Fruit fly (Drosophila melanogaster) whole organism, adult: ENCODE measurements around the gene Wnt5.

Source experiments
- CG11617 ChIP-seq: fragments of 200-800 bp; sonication (Bioruptor generic); optimal IDR thresholded peaks from 2 replicates; lab custom pipeline; 2017; ENCODE audit warnings: mild to moderate bottlenecking, missing biosample characterization, missing genetic modification reagents, missing genetic modification characterization
- CG12768 ChIP-seq: fragments of 200-800 bp; sonication (Bioruptor generic); optimal IDR thresholded peaks from 2 replicates; lab custom pipeline; 2017; ENCODE audit warnings: missing biosample characterization, missing genetic modification characterization, mild to moderate bottlenecking, moderate library complexity, missing genetic modification reagents
- CG14711 ChIP-seq: fragments of 200-800 bp; sonication (Bioruptor generic); optimal IDR thresholded peaks from 2 replicates; lab custom pipeline; 2018; ENCODE audit warnings: missing biosample characterization, mild to moderate bottlenecking, missing genetic modification characterization, moderate library complexity
- CG1620 ChIP-seq: fragments of 200-800 bp; sonication (Bioruptor generic); optimal IDR thresholded peaks from 2 replicates; lab custom pipeline; 2016; ENCODE audit warnings: missing biosample characterization, missing genetic modification characterization
- CG33017 ChIP-seq: fragments of 200-800 bp; sonication (Bioruptor generic); optimal IDR thresholded peaks from 2 replicates; lab custom pipeline; 2018; ENCODE audit warnings: missing biosample characterization, mild to moderate bottlenecking, missing genetic modification characterization, moderate library complexity
- CG5204 ChIP-seq: fragments of 200-800 bp; sonication (Bioruptor generic); optimal IDR thresholded peaks from 2 replicates; lab custom pipeline; 2016; ENCODE audit warnings: missing biosample characterization, missing genetic modification characterization
- CG7045 ChIP-seq: fragments of 200-800 bp; sonication (Bioruptor generic); optimal IDR thresholded peaks from 2 replicates; lab custom pipeline; 2017; ENCODE audit warnings: missing biosample characterization, mild to moderate bottlenecking, missing genetic modification characterization
- CG7101 ChIP-seq: fragments of 200-800 bp; sonication (Bioruptor generic); optimal IDR thresholded peaks from 2 replicates; lab custom pipeline; 2018; ENCODE audit warnings: missing biosample characterization, mild to moderate bottlenecking, missing genetic modification characterization, moderate library complexity
- Clk ChIP-seq: fragments of 200-800 bp; sonication (Bioruptor generic); optimal IDR thresholded peaks from 2 replicates; lab custom pipeline; 2017; ENCODE audit warnings: missing biosample characterization, missing genetic modification characterization
- Crg-1 ChIP-seq: fragments of 200-800 bp; sonication (Bioruptor generic); optimal IDR thresholded peaks from 2 replicates; lab custom pipeline; 2016; ENCODE audit warnings: missing biosample characterization, missing genetic modification characterization
- Hr96 ChIP-seq: fragments of 200-800 bp; sonication (Bioruptor generic); optimal IDR thresholded peaks from 2 replicates; lab custom pipeline; 2016; ENCODE audit warnings: missing biosample characterization, missing genetic modification characterization
- Mnt ChIP-seq: fragments of 200-800 bp; sonication (Bioruptor generic); optimal IDR thresholded peaks from 2 replicates; lab custom pipeline; 2016; ENCODE audit warnings: missing biosample characterization, mild to moderate bottlenecking, missing genetic modification characterization
- bab1 ChIP-seq: fragments of 200-800 bp; sonication (Bioruptor generic); optimal IDR thresholded peaks from 3 replicates; lab custom pipeline; 2019; ENCODE audit warnings: missing biosample characterization, mild to moderate bottlenecking, missing genetic modification characterization, moderate library complexity
- cic ChIP-seq: fragments of 200-800 bp; sonication (Bioruptor generic); optimal IDR thresholded peaks from 2 replicates; lab custom pipeline; 2017; ENCODE audit warnings: missing biosample characterization, mild to moderate bottlenecking, missing genetic modification characterization, moderate library complexity
- cnc ChIP-seq, 2 experiments: fragments of >200 bp; optimal IDR thresholded peaks; 2 replicates each; lab custom pipeline; 2017
- kay ChIP-seq: fragments of 200-800 bp; sonication (Bioruptor generic); peaks from one replicate; lab custom pipeline; 2016; ENCODE audit warnings: missing biosample characterization, missing genetic modification characterization, borderline replicate concordance
- ovo ChIP-seq: fragments of 200-800 bp; sonication (Bioruptor generic); optimal IDR thresholded peaks from 2 replicates; lab custom pipeline; 2016; ENCODE audit warnings: missing biosample characterization, missing genetic modification characterization
- pad ChIP-seq: fragments of 200-800 bp; sonication (Bioruptor generic); optimal IDR thresholded peaks from 3 replicates; lab custom pipeline; 2017; ENCODE audit warnings: missing biosample characterization, missing genetic modification characterization, mild to moderate bottlenecking, moderate library complexity, missing genetic modification reagents
- tj ChIP-seq: fragments of 200-800 bp; sonication (Bioruptor generic); optimal IDR thresholded peaks from 3 replicates; lab custom pipeline; 2017; ENCODE audit warnings: missing biosample characterization, mild to moderate bottlenecking, missing genetic modification characterization, moderate library complexity
- toe ChIP-seq: fragments of 200-800 bp; sonication (Bioruptor generic); optimal IDR thresholded peaks from 2 replicates; lab custom pipeline; 2016; ENCODE audit warnings: missing biosample characterization, missing genetic modification characterization

Wnt5 gene

DNA sequence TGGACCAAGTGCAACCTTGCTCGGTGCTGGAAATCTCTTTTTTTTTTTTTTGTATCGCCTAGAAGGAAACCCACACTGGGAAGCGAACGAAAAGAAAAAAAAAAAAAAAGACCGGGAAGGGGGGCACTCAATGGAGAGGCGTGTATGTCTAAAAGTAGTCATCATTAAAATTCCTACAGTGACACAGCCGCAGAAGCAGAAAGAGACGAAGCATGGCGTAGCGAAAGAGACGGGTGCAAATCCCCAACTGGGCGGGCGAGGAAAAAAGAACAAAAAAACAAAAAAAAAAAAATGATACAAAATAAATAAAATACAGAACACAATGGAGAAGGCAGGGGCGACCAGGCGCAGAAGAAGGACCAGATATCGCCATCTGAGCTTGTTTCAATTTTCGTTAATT lies 39.5 kb upstream of the Wnt5 start:
- no peak for TF ChIP-seq ovo
- no peak for TF ChIP-seq cnc (optimal IDR thresholded peaks at IDR 0.05; lab: Kevin White, UChicago)
- TF ChIP-seq Crg-1 (GFP tag; lab: Kevin White, UChicago), result no peak
- no peak for TF ChIP-seq Hr96
- TF ChIP-seq kay (GFP tag; lab: Kevin White, UChicago), result no peak
- TF ChIP-seq Mnt (GFP tag; lab: Kevin White, UChicago), result no peak
- no peak for TF ChIP-seq CG7101
- TF ChIP-seq CG33017, result no peak
- no peak for TF ChIP-seq CG11617 (GFP tag; lab: Kevin White, UChicago)
- TF ChIP-seq cic (GFP tag; lab: Kevin White, UChicago), result no peak
- no peak for TF ChIP-seq CG14711 (tag; lab: Kevin White, UChicago)
- TF ChIP-seq Clk, result no peak
- TF ChIP-seq CG1620, result no peak
- TF ChIP-seq CG5204 (GFP tag; lab: Kevin White, UChicago), result no peak
- no peak for TF ChIP-seq CG12768 (GFP tag; lab: Kevin White, UChicago)

DNA sequence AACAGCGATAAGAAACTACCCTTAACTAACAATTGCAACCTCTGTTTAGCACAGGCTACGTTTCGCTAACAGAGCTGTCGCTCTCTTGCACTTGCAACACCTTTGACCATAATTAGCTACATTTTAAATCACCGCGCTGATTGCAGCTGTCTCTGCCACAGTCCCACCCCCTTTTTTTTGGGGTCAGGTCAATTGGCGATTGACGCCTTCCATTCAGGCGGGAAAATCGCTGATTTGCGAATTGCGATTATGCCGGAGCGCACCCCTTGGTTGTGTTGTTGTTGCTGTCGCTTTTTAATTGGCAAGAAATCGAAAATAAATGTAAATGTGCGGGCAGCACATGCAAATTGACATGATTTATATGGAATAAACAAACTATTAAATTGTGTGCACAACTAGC lies 38.1 kb upstream of the Wnt5 start:
- no peak for TF ChIP-seq cnc (optimal IDR thresholded peaks at IDR 0.05; lab: Kevin White, UChicago)
- peak; percentile 65 for TF ChIP-seq tj (GFP tag; lab: Kevin White, UChicago)
- peak; percentile 31 for TF ChIP-seq cic (GFP tag; lab: Kevin White, UChicago)
- no peak for TF ChIP-seq CG11617 (GFP tag; lab: Kevin White, UChicago)
- no peak for TF ChIP-seq pad
- TF ChIP-seq bab1, result no peak
- TF ChIP-seq toe (GFP tag; lab: Kevin White, UChicago), result no peak
- no peak for TF ChIP-seq CG1620

DNA sequence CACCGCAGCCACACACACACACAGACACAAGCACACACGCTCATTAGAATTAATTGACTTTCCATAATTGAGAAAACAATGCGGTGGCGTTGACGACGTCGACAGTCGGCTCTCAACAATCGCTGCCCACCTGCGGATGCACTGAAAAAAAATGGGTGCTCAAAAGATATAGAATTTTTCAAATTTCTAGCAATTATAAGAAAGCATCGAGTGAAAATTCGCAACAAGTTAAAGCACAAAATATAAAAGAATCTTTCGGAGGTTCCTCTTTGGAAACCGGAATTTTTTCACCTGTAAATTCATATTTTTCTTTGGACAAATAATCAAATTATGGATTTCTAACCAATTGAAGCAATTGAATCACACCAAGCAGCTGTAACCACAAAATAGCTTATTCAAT lies 36.7 kb upstream of the Wnt5 start:
- TF ChIP-seq CG7045 (GFP tag; lab: Kevin White, UChicago) (no peak), CG5204 (GFP tag; lab: Kevin White, UChicago) (no peak), CG1620 (no peak), kay (GFP tag; lab: Kevin White, UChicago) (no peak), Hr96 (no peak), Crg-1 (GFP tag; lab: Kevin White, UChicago) (no peak), CG12768 (GFP tag; lab: Kevin White, UChicago) (no peak), cic (GFP tag; lab: Kevin White, UChicago) (no peak), CG11617 (GFP tag; lab: Kevin White, UChicago) (no peak), ovo (no peak), CG14711 (tag; lab: Kevin White, UChicago) (no peak), Clk (no peak), tj (GFP tag; lab: Kevin White, UChicago) (no peak), pad (no peak), Mnt (GFP tag; lab: Kevin White, UChicago) (no peak), toe (GFP tag; lab: Kevin White, UChicago) (no peak)

DNA sequence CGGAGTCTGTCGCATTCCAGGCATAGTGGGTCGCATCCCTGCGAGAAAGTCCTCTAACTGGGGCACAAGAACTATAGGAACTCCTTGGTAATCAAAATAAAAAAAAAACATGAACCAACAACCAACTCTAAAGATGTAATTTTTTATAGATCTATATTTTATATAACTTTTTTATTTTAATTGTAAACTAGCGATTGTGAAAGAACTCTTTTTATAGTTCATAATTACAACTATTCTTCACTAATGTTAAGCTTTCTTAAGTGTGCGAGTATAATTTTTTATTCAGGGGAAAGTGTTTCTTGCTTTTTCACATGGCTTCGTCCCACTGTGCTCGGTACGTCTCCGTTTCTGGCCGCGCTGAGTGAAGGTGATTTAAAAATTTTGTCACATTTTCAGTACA lies 35.1 kb upstream of the Wnt5 start:
- TF ChIP-seq bab1 (no peak), toe (GFP tag; lab: Kevin White, UChicago) (no peak), CG7045 (GFP tag; lab: Kevin White, UChicago) (no peak), CG1620 (no peak), CG12768 (GFP tag; lab: Kevin White, UChicago) (no peak), CG7101 (no peak), ovo (no peak)

DNA sequence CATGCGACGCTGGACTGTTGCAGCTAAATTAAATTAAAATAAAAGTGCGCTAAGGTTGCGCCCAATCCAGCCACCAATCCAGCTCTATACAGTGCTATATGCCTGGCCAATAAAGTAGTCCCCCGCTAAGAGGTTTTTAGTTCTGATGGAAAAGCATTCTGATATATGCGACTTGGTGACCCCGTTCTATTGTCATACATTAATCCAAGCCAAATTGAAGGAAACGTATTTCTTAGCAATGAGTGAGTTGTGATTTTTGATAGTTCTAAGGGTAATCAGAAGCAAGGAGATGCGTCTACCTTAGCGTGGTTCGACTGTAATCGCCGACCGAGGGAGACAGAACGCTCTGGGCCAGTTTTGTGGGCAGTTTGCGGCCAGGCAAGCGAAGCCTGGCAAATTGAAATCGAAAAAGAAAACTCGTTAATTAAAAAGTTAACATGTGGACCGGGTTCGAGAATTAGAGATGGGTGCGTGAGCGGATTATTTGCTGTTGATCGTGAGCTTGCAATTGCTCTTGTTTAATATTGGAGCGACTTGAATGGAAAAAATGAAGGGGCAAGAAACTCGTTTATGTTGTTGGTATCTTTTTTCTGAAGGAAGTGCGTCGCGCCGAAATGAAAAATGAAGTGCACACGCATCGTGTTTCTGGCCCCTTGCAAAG lies 33.1 kb upstream of the Wnt5 start:
- TF ChIP-seq Clk (no peak), CG12768 (GFP tag; lab: Kevin White, UChicago) (no peak), CG1620 (no peak), CG7045 (GFP tag; lab: Kevin White, UChicago) (no peak)

DNA sequence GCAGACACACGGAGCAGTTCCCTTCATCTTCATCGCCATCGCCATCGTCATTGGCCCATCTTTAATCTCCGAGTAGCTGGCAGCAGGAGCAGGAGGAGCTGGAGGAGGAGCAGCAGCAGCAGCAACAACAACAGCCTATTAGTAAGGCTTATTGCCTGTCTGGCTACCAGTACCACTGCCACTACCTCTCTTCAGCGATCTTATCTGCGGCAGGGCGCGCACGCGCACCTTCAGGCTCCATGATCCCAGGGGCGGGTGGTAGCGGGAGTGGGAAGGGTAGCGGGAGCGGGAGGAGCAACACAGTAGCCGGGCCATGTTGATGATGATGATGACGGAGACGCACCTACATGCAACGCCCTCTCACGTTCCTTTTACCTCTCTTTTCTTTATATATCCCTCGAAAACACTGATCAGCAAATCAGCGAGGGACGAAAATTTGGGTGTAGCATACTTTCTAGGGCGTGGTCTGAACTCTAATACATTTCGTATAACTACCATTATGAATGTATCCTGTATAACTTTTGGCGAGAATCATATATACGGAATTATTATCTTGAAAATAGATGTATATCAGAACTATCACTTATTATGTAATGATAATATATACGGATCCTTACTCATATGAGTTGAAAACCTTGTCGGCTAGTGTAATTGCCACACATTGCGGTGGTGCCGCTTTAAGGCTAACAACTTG lies 32.0 kb upstream of the Wnt5 start:
- TF ChIP-seq kay (GFP tag; lab: Kevin White, UChicago) (no peak), tj (GFP tag; lab: Kevin White, UChicago) (no peak), CG5204 (GFP tag; lab: Kevin White, UChicago) (no peak), toe (GFP tag; lab: Kevin White, UChicago) (no peak), CG7045 (GFP tag; lab: Kevin White, UChicago) (no peak), CG33017 (no peak)

DNA sequence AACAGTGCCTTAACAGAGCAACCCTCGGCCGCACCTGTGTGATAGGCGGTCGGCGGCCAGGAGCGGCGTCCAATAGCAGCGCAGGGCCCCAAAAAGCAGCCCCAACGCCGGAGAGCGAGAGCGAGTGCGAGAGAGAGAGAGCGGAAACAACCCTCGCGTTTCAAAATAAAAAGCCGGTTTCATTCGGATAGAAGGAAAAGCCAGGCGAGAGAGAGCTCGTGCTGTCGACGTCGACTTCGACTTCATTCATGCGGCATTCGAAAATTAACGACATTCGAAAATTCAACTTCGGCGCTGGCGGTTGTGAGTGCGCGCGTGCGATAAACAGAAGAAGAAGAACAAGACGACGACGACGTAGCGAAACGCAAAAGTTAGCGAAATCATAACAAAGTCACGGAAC lies 29.2 kb upstream of the Wnt5 start:
- TF ChIP-seq Crg-1 (GFP tag; lab: Kevin White, UChicago) (no peak), CG14711 (tag; lab: Kevin White, UChicago) (no peak), CG7045 (GFP tag; lab: Kevin White, UChicago) (no peak), tj (GFP tag; lab: Kevin White, UChicago) (peak; percentile 23), CG11617 (GFP tag; lab: Kevin White, UChicago) (no peak), ovo (no peak), CG1620 (no peak), Clk (no peak), Hr96 (no peak), CG7101 (no peak), kay (GFP tag; lab: Kevin White, UChicago) (no peak), cic (GFP tag; lab: Kevin White, UChicago) (peak; percentile 18), CG33017 (no peak), bab1 (peak; percentile 19)
